Fruit fly (Drosophila melanogaster) whole organism, pupa: Measurements from ENCODE around the gene IscU.

ENCODE experiments used
- CG10348 ChIP-seq: fragments of 200-800 bp; sonication (Bioruptor generic); IDR thresholded peaks from 2 replicates; pipeline ENCODE4 v1.3.6; 2022; ENCODE audit warnings: missing biosample characterization, missing genetic modification characterization
- CG12605 ChIP-seq: fragments of 200-800 bp; sonication (Bioruptor generic); IDR thresholded peaks from 2 replicates; pipeline ENCODE4 v1.3.6; 2022; ENCODE audit warnings: missing biosample characterization, missing genetic modification characterization
- CG13204 ChIP-seq: fragments of 200-800 bp; sonication (Bioruptor generic); optimal IDR thresholded peaks from 2 replicates; lab custom pipeline; 2018; ENCODE audit warnings: missing biosample characterization, mild to moderate bottlenecking, missing genetic modification characterization, moderate library complexity
- CG14655 ChIP-seq: fragments of 200-800 bp; sonication (Bioruptor generic); optimal IDR thresholded peaks from 3 replicates; lab custom pipeline; 2017; ENCODE audit warnings: mild to moderate bottlenecking, missing biosample characterization, missing genetic modification reagents, missing genetic modification characterization
- CG15710 ChIP-seq: fragments of 200-800 bp; sonication (Bioruptor generic); optimal IDR thresholded peaks from 2 replicates; lab custom pipeline; 2018; ENCODE audit warnings: missing biosample characterization, mild to moderate bottlenecking, missing genetic modification characterization, moderate library complexity
- CG17806 ChIP-seq: fragments of 200-800 bp; sonication (Bioruptor generic); optimal IDR thresholded peaks from 2 replicates; lab custom pipeline; 2018; ENCODE audit warnings: missing biosample characterization, mild to moderate bottlenecking, missing genetic modification characterization, moderate library complexity
- CG32121 ChIP-seq: fragments of 200-800 bp; sonication (Bioruptor generic); IDR thresholded peaks from 2 replicates; pipeline ENCODE4 v1.3.6; 2022; ENCODE audit warnings: missing biosample characterization, missing genetic modification characterization
- CG34367 ChIP-seq: fragments of 200-800 bp; sonication (Bioruptor generic); optimal IDR thresholded peaks from 2 replicates; lab custom pipeline; 2018; ENCODE audit warnings: missing biosample characterization, mild to moderate bottlenecking, missing genetic modification characterization
- CG4496 ChIP-seq: fragments of 200-800 bp; sonication (Bioruptor generic); IDR thresholded peaks from 3 replicates; pipeline ENCODE4 v1.3.6; 2022; ENCODE audit warnings: missing biosample characterization, missing genetic modification characterization
- CG8159 ChIP-seq: fragments of 200-800 bp; sonication (Bioruptor generic); optimal IDR thresholded peaks from 3 replicates; lab custom pipeline; 2018; ENCODE audit warnings: missing biosample characterization, mild to moderate bottlenecking, missing genetic modification characterization, moderate library complexity
- CG8301 ChIP-seq: fragments of 200-800 bp; sonication (Bioruptor generic); optimal IDR thresholded peaks from 2 replicates; lab custom pipeline; 2018; ENCODE audit warnings: missing biosample characterization, mild to moderate bottlenecking, missing genetic modification characterization
- CG9948 ChIP-seq: fragments of 200-800 bp; sonication (Bioruptor generic); optimal IDR thresholded peaks from 2 replicates; lab custom pipeline; 2018; ENCODE audit warnings: missing biosample characterization, mild to moderate bottlenecking, missing genetic modification characterization, moderate library complexity
- D1 ChIP-seq: fragments of 200-800 bp; sonication (Bioruptor generic); optimal IDR thresholded peaks from 2 replicates; lab custom pipeline; 2018; ENCODE audit warnings: missing biosample characterization, mild to moderate bottlenecking, missing genetic modification characterization, moderate library complexity
- EcR ChIP-seq: fragments of 200-800 bp; sonication (Bioruptor generic); optimal IDR thresholded peaks from 3 replicates; lab custom pipeline; 2019; ENCODE audit warnings: missing biosample characterization, missing genetic modification characterization, mild to moderate bottlenecking, moderate library complexity, missing genetic modification reagents
- Ets98B ChIP-seq: fragments of 200-800 bp; sonication (Bioruptor generic); IDR thresholded peaks from 2 replicates; pipeline ENCODE4 v1.3.6; 2022; ENCODE audit warnings: missing biosample characterization, missing genetic modification characterization
- Pif1A ChIP-seq: fragments of 200-800 bp; sonication (Bioruptor generic); optimal IDR thresholded peaks from 3 replicates; lab custom pipeline; 2016; ENCODE audit warnings: missing biosample characterization, missing genetic modification characterization
- Pif1B ChIP-seq: fragments of 200-800 bp; sonication (Bioruptor generic); optimal IDR thresholded peaks from 3 replicates; lab custom pipeline; 2016; ENCODE audit warnings: missing biosample characterization, missing genetic modification characterization
- Snoo ChIP-seq: fragments of 200-800 bp; sonication (Bioruptor generic); optimal IDR thresholded peaks from 3 replicates; lab custom pipeline; 2017; ENCODE audit warnings: missing biosample characterization, mild to moderate bottlenecking, missing genetic modification characterization, inconsistent platforms
- fd96Ca ChIP-seq: fragments of 200-800 bp; sonication (Bioruptor generic); IDR thresholded peaks from 3 replicates; pipeline ENCODE4 v1.3.6; 2022; ENCODE audit warnings: missing biosample characterization, missing genetic modification characterization
- gl ChIP-seq: fragments of 200-800 bp; sonication (Bioruptor generic); optimal IDR thresholded peaks from 2 replicates; lab custom pipeline; 2018; ENCODE audit warnings: missing biosample characterization, mild to moderate bottlenecking, missing genetic modification characterization
- rn ChIP-seq: fragments of 200-800 bp; sonication (Bioruptor generic); IDR thresholded peaks from 2 replicates; pipeline ENCODE4 v1.3.6; 2022; ENCODE audit warnings: missing biosample characterization, missing genetic modification characterization

Gene IscU

DNA sequence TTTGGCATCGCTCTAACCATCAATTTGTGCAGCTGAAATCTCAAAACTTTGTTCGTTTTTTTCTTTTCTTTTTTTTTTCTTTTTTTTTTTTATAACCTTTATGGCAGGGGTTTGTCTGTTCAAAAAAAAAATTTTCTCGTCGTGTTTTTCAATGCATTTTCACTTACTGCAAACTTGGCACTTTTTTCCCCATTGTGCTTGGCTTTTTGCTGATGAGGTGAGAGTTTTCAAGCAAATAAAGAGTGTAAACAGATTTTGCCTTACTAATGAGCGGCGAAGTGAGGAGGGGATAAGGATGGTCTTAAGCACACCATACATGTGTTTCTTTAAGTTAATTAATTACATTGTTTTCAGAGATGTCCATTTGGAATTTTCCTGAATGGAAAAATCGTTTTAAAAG lies 32.3 kb upstream of the IscU start:
- TF ChIP-seq Pif1A (GFP tag; lab: Kevin White, UChicago) = no peak
- TF ChIP-seq rn = no peak
- no peak for TF ChIP-seq CG12605 (GFP tag; lab: Robert Waterston, UW)
- no peak for TF ChIP-seq CG32121 (GFP tag; lab: Robert Waterston, UW)
- no peak for TF ChIP-seq CG14655 (GFP tag; lab: Kevin White, UChicago)
- TF ChIP-seq CG8159 = no peak
- no peak for TF ChIP-seq CG8301
- no peak for TF ChIP-seq CG9948 (tag; lab: Kevin White, UChicago)
- TF ChIP-seq CG13204 (GFP tag; lab: Kevin White, UChicago) = no peak
- no peak for TF ChIP-seq CG15710
- TF ChIP-seq CG4496 (GFP tag; lab: Robert Waterston, UW) = no peak
- no peak for TF ChIP-seq EcR
- no peak for TF ChIP-seq fd96Ca (GFP tag; lab: Robert Waterston, UW)
- no peak for TF ChIP-seq D1 (tag; lab: Kevin White, UChicago)
- no peak for TF ChIP-seq CG34367 (tag; lab: Kevin White, UChicago)
- no peak for TF ChIP-seq CG10348 (GFP tag; lab: Robert Waterston, UW)

- TF ChIP-seq CG14655 (GFP tag; lab: Kevin White, UChicago) = no peak
- peak; percentile 50 for TF ChIP-seq CG34367 (tag; lab: Kevin White, UChicago)
- no peak for TF ChIP-seq D1 (tag; lab: Kevin White, UChicago)
- peak; percentile 28 for TF ChIP-seq CG15710
- TF ChIP-seq EcR = peak; percentile 81
- TF ChIP-seq CG9948 (tag; lab: Kevin White, UChicago) = no peak
- 0 out of 3 replicates have a peak, but pooled peaks have one; percentile 11 for TF ChIP-seq fd96Ca (GFP tag; lab: Robert Waterston, UW)
- TF ChIP-seq Pif1B = peak; percentile 0
- peak; percentile 66 for TF ChIP-seq gl (tag; lab: Kevin White, UChicago)
- no peak for TF ChIP-seq rn
- peak; percentile 62; the same call in 1 of the 2 replicates for TF ChIP-seq CG12605 (GFP tag; lab: Robert Waterston, UW)
- peak; percentile 36 for TF ChIP-seq CG8159
- peak; percentile 25 for TF ChIP-seq CG17806 (tag; lab: Kevin White, UChicago)
- TF ChIP-seq CG13204 (GFP tag; lab: Kevin White, UChicago) = peak; percentile 63
Measured at dm6 chr3R:8854619-8855206, 30.7 kb upstream of the IscU start.

DNA sequence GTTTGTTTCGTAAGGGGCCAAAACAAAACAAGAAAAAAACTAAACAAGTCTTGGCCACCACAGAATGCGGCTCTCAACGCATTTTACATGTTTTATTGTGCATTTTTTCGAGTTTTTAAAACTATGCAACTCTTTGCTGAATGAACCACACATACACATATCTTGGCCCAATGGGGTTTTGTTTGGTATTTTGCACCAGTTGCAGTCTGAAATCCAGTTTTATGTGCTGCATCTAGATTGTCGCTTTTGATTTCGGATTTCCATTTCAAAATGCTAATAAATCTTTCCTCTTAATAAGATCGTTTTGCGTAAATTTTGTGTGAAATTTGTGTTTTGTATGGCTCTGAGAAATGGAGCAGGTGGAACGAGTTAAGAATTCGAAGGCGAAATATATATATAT lies 29.7 kb upstream of the IscU start:
- TF ChIP-seq Ets98B (no peak), CG8159 (no peak), CG14655 (GFP tag; lab: Kevin White, UChicago) (no peak), CG17806 (tag; lab: Kevin White, UChicago) (no peak), CG32121 (GFP tag; lab: Robert Waterston, UW) (no peak), CG12605 (GFP tag; lab: Robert Waterston, UW) (no peak), CG34367 (tag; lab: Kevin White, UChicago) (no peak), CG10348 (GFP tag; lab: Robert Waterston, UW) (no peak), gl (tag; lab: Kevin White, UChicago) (no peak), D1 (tag; lab: Kevin White, UChicago) (no peak), fd96Ca (GFP tag; lab: Robert Waterston, UW) (no peak), CG13204 (GFP tag; lab: Kevin White, UChicago) (no peak), CG4496 (GFP tag; lab: Robert Waterston, UW) (no peak), Snoo (tag; lab: Kevin White, UChicago) (no peak), CG15710 (no peak), EcR (no peak), CG8301 (no peak)

dm6 chr3R:8853197-8853596 lies 29.2 kb upstream of the IscU start:
- no peak for TF ChIP-seq CG15710
- TF ChIP-seq CG12605 (GFP tag; lab: Robert Waterston, UW) = no peak
- no peak for TF ChIP-seq fd96Ca (GFP tag; lab: Robert Waterston, UW)
- no peak for TF ChIP-seq CG4496 (GFP tag; lab: Robert Waterston, UW)
- TF ChIP-seq EcR = no peak
- no peak for TF ChIP-seq D1 (tag; lab: Kevin White, UChicago)
- TF ChIP-seq CG32121 (GFP tag; lab: Robert Waterston, UW) = peak; percentile 44; the same call in 1 of the 2 replicates
- peak; percentile 13 for TF ChIP-seq Snoo (tag; lab: Kevin White, UChicago)
- TF ChIP-seq CG9948 (tag; lab: Kevin White, UChicago) = no peak
- no peak for TF ChIP-seq CG10348 (GFP tag; lab: Robert Waterston, UW)
- no peak for TF ChIP-seq Pif1B
- peak; percentile 24 for TF ChIP-seq Pif1A (GFP tag; lab: Kevin White, UChicago)
- TF ChIP-seq CG34367 (tag; lab: Kevin White, UChicago) = no peak
- no peak for TF ChIP-seq CG14655 (GFP tag; lab: Kevin White, UChicago)
- peak; percentile 4 for TF ChIP-seq CG8159
- TF ChIP-seq gl (tag; lab: Kevin White, UChicago) = no peak
- TF ChIP-seq rn = no peak
- TF ChIP-seq Ets98B = no peak
- TF ChIP-seq CG8301 = no peak
- no peak for TF ChIP-seq CG13204 (GFP tag; lab: Kevin White, UChicago)
- TF ChIP-seq CG17806 (tag; lab: Kevin White, UChicago) = peak; percentile 19

DNA sequence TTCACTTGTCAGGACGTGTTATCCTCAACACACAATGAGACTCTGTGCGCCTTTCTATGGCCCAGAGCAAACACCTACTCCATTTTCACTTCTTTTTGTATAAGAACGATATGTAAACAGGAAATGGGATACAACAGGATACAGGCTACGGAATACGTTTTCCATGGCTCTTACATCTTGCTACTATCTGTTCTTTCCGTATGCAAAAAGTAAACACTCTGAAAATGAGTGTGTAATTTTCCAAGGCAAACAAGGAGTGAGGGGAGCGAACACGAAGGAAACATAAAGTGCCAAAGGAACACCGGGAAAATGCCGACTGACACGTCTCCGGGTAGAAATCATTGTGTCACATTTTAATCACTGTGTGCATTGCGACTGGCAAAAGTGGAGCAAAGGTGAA lies 26.6 kb upstream of the IscU start:
- TF ChIP-seq Ets98B (no peak), rn (no peak), CG10348 (GFP tag; lab: Robert Waterston, UW) (no peak), fd96Ca (GFP tag; lab: Robert Waterston, UW) (no peak), CG13204 (GFP tag; lab: Kevin White, UChicago) (no peak), CG15710 (no peak), EcR (no peak), Pif1B (no peak), CG9948 (tag; lab: Kevin White, UChicago) (no peak), CG12605 (GFP tag; lab: Robert Waterston, UW) (no peak), gl (tag; lab: Kevin White, UChicago) (no peak), Pif1A (GFP tag; lab: Kevin White, UChicago) (no peak), CG4496 (GFP tag; lab: Robert Waterston, UW) (no peak), CG32121 (GFP tag; lab: Robert Waterston, UW) (no peak), CG34367 (tag; lab: Kevin White, UChicago) (no peak)
- TF ChIP-seq, all 21 proteins: peak for 0
